Fruit fly (Drosophila melanogaster) whole organism, prepupa: ENCODE data around the gene CG14089.

Experiments used
- Blimp-1 ChIP-seq: fragments of 200-800 bp; sonication (Bioruptor generic); optimal IDR thresholded peaks from 3 replicates; lab custom pipeline; 2017; ENCODE audit warnings: missing biosample characterization, missing genetic modification characterization, mild to moderate bottlenecking, moderate library complexity, missing genetic modification reagents
- CG10631 ChIP-seq: fragments of 200-800 bp; sonication (Bioruptor generic); optimal IDR thresholded peaks from 2 replicates; lab custom pipeline; 2016; ENCODE audit warnings: missing biosample characterization, missing genetic modification characterization
- CG10669 ChIP-seq: fragments of 200-800 bp; sonication (Bioruptor generic); optimal IDR thresholded peaks from 3 replicates; lab custom pipeline; 2018; ENCODE audit warnings: missing biosample characterization, mild to moderate bottlenecking, missing genetic modification characterization, moderate library complexity
- CG11294 ChIP-seq: fragments of 200-800 bp; sonication (Bioruptor generic); IDR thresholded peaks from 2 replicates; pipeline ENCODE4 v1.3.6; 2022; ENCODE audit warnings: missing biosample characterization, missing genetic modification characterization
- CG11762 ChIP-seq: fragments of 200-800 bp; sonication (Bioruptor generic); optimal IDR thresholded peaks from 3 replicates; lab custom pipeline; 2016; ENCODE audit warnings: missing biosample characterization, missing genetic modification characterization; ENCODE audit not compliant: insufficient read depth
- CG11902 ChIP-seq: fragments of 200-800 bp; sonication (Bioruptor generic); optimal IDR thresholded peaks from 3 replicates; lab custom pipeline; 2016; ENCODE audit warnings: missing biosample characterization, missing genetic modification characterization
- CG15336 ChIP-seq: fragments of 200-800 bp; sonication (Bioruptor generic); IDR thresholded peaks from 2 replicates; pipeline ENCODE4 v1.3.6; 2022; ENCODE audit warnings: missing biosample characterization, missing genetic modification characterization
- CG1621 ChIP-seq: fragments of 200-800 bp; sonication (Bioruptor generic); optimal IDR thresholded peaks from 3 replicates; lab custom pipeline; 2018; ENCODE audit warnings: missing biosample characterization, mild to moderate bottlenecking, missing genetic modification characterization
- CG16779 ChIP-seq: fragments of 200-800 bp; sonication (Bioruptor generic); optimal IDR thresholded peaks from 3 replicates; lab custom pipeline; 2017; ENCODE audit warnings: missing biosample characterization, mild to moderate bottlenecking, missing genetic modification characterization
- CG3032 ChIP-seq: fragments of 200-800 bp; optimal IDR thresholded peaks from 2 replicates; lab custom pipeline; 2019; ENCODE audit warnings: missing biosample characterization, mild to moderate bottlenecking, missing genetic modification characterization, moderate library complexity
- CG31627 ChIP-seq: fragments of 200-800 bp; sonication (Bioruptor generic); optimal IDR thresholded peaks from 3 replicates; lab custom pipeline; 2016; ENCODE audit warnings: missing biosample characterization, missing genetic modification characterization
- CG32006 ChIP-seq: fragments of 200-800 bp; sonication (Bioruptor generic); optimal IDR thresholded peaks from 3 replicates; lab custom pipeline; 2017; ENCODE audit warnings: missing biosample characterization, mild to moderate bottlenecking, missing genetic modification characterization
- CG34406 ChIP-seq: fragments of 200-800 bp; sonication (Bioruptor generic); optimal IDR thresholded peaks from 3 replicates; lab custom pipeline; 2016; ENCODE audit warnings: missing biosample characterization, missing genetic modification characterization
- CG3919 ChIP-seq: fragments of 200-800 bp; sonication (Bioruptor generic); optimal IDR thresholded peaks from 3 replicates; lab custom pipeline; 2016; ENCODE audit warnings: missing biosample characterization, missing genetic modification characterization
- CG4318 ChIP-seq: fragments of 200-800 bp; sonication (Bioruptor generic); optimal IDR thresholded peaks from 3 replicates; lab custom pipeline; 2017; ENCODE audit warnings: missing biosample characterization, mild to moderate bottlenecking, missing genetic modification characterization
- CG6163 ChIP-seq: fragments of 200-800 bp; sonication (Bioruptor generic); IDR thresholded peaks from 3 replicates; pipeline ENCODE4 v1.3.6; 2022; ENCODE audit warnings: missing biosample characterization, missing genetic modification characterization
- CG6276 ChIP-seq: fragments of 200-800 bp; sonication (Bioruptor generic); optimal IDR thresholded peaks from 2 replicates; lab custom pipeline; 2017; ENCODE audit warnings: missing biosample characterization, mild to moderate bottlenecking, missing genetic modification characterization
- CG6792 ChIP-seq: fragments of 200-800 bp; sonication (Bioruptor generic); optimal IDR thresholded peaks from 3 replicates; lab custom pipeline; 2016; ENCODE audit warnings: missing biosample characterization, missing genetic modification characterization
- CG6808 ChIP-seq: fragments of 200-800 bp; sonication (Bioruptor generic); optimal IDR thresholded peaks from 3 replicates; lab custom pipeline; 2017; ENCODE audit warnings: missing biosample characterization, missing genetic modification characterization, mild to moderate bottlenecking, moderate library complexity, missing genetic modification reagents
- CG6854 ChIP-seq: fragments of 200-800 bp; sonication (Bioruptor generic); optimal IDR thresholded peaks from 2 replicates; lab custom pipeline; 2017; ENCODE audit warnings: missing biosample characterization, mild to moderate bottlenecking, missing genetic modification characterization
- CG7368 ChIP-seq: fragments of 200-800 bp; sonication (Bioruptor generic); optimal IDR thresholded peaks from 3 replicates; lab custom pipeline; 2016; ENCODE audit warnings: missing biosample characterization, missing genetic modification characterization
- CG8119 ChIP-seq: fragments of 200-800 bp; sonication (Bioruptor generic); IDR thresholded peaks from 3 replicates; pipeline ENCODE4 v1.3.6; 2022; ENCODE audit warnings: missing biosample characterization, missing genetic modification characterization
- CG8319 ChIP-seq: fragments of 200-800 bp; sonication (Bioruptor generic); optimal IDR thresholded peaks from 3 replicates; lab custom pipeline; 2016; ENCODE audit warnings: missing biosample characterization, missing genetic modification characterization
- CG9139 ChIP-seq: fragments of 200-800 bp; sonication (Bioruptor generic); optimal IDR thresholded peaks from 3 replicates; lab custom pipeline; 2017; ENCODE audit warnings: missing biosample characterization, mild to moderate bottlenecking, missing genetic modification characterization
- Eip78C ChIP-seq: fragments of 200-800 bp; sonication (Bioruptor generic); peaks from one replicate; lab custom pipeline; 2016; ENCODE audit warnings: missing biosample characterization, missing genetic modification characterization
- Ets21C ChIP-seq: fragments of 200-800 bp; sonication (Bioruptor generic); optimal IDR thresholded peaks from 3 replicates; lab custom pipeline; 2016; ENCODE audit warnings: missing biosample characterization, missing genetic modification characterization
- Ets96B ChIP-seq: fragments of 200-800 bp; optimal IDR thresholded peaks from 2 replicates; lab custom pipeline; 2019; ENCODE audit warnings: missing biosample characterization, mild to moderate bottlenecking, missing genetic modification characterization, moderate library complexity
- Hr4 ChIP-seq: fragments of 200-800 bp; sonication (Bioruptor generic); optimal IDR thresholded peaks from 3 replicates; lab custom pipeline; 2016; ENCODE audit warnings: missing biosample characterization, missing genetic modification characterization
- Lpt ChIP-seq: fragments of 200-800 bp; sonication (Bioruptor generic); optimal IDR thresholded peaks from 3 replicates; lab custom pipeline; 2016; ENCODE audit warnings: missing biosample characterization, missing genetic modification characterization
- Met ChIP-seq: fragments of 200-800 bp; sonication (Bioruptor generic); optimal IDR thresholded peaks from 3 replicates; lab custom pipeline; 2016; ENCODE audit warnings: missing biosample characterization, missing genetic modification characterization
- Sox102F ChIP-seq: fragments of 200-800 bp; sonication (Bioruptor generic); optimal IDR thresholded peaks from 2 replicates; lab custom pipeline; 2016; ENCODE audit warnings: missing biosample characterization, mild to moderate bottlenecking, missing genetic modification characterization
- Sox14 ChIP-seq: fragments of 200-800 bp; sonication (Bioruptor generic); optimal IDR thresholded peaks from 3 replicates; lab custom pipeline; 2016; ENCODE audit warnings: missing biosample characterization, missing genetic modification characterization
- achi ChIP-seq: fragments of 200-800 bp; sonication (Bioruptor generic); optimal IDR thresholded peaks from 3 replicates; lab custom pipeline; 2016; ENCODE audit warnings: missing biosample characterization, missing genetic modification characterization
- acj6 ChIP-seq: fragments of 200-800 bp; sonication (Bioruptor generic); optimal IDR thresholded peaks from 3 replicates; lab custom pipeline; 2016; ENCODE audit warnings: missing biosample characterization, missing genetic modification characterization
- dac ChIP-seq: fragments of 200-800 bp; sonication (Bioruptor generic); optimal IDR thresholded peaks from 2 replicates; lab custom pipeline; 2017; ENCODE audit warnings: missing biosample characterization, mild to moderate bottlenecking, missing genetic modification characterization
- dsx ChIP-seq: fragments of 200-800 bp; optimal IDR thresholded peaks from 3 replicates; lab custom pipeline; 2019; ENCODE audit warnings: missing biosample characterization, mild to moderate bottlenecking, missing genetic modification characterization, moderate library complexity; ENCODE audit not compliant: poor library complexity, severe bottlenecking
- eg ChIP-seq: fragments of 200-800 bp; sonication (Bioruptor generic); IDR thresholded peaks from 3 replicates; pipeline ENCODE4 v1.3.6; 2022; ENCODE audit warnings: missing biosample characterization, missing genetic modification characterization
- esn ChIP-seq: fragments of 200-800 bp; sonication (Bioruptor generic); optimal IDR thresholded peaks from 2 replicates; lab custom pipeline; 2016; ENCODE audit warnings: missing biosample characterization, mild to moderate bottlenecking, missing genetic modification characterization, moderate library complexity
- fd59A ChIP-seq: fragments of 200-800 bp; sonication (Bioruptor generic); optimal IDR thresholded peaks from 2 replicates; lab custom pipeline; 2017; ENCODE audit warnings: missing biosample characterization, mild to moderate bottlenecking, missing genetic modification characterization, missing genetic modification reagents
- fd85E ChIP-seq: fragments of 200-800 bp; sonication (Bioruptor generic); optimal IDR thresholded peaks from 3 replicates; lab custom pipeline; 2016; ENCODE audit warnings: missing biosample characterization, missing genetic modification characterization
- net ChIP-seq: fragments of 200-800 bp; sonication (Bioruptor generic); optimal IDR thresholded peaks from 3 replicates; lab custom pipeline; 2016; ENCODE audit warnings: missing biosample characterization, missing genetic modification characterization
- spab ChIP-seq: fragments of 200-800 bp; sonication (Bioruptor generic); optimal IDR thresholded peaks from 2 replicates; lab custom pipeline; 2017; ENCODE audit warnings: missing biosample characterization, mild to moderate bottlenecking, missing genetic modification characterization, missing genetic modification reagents
- ss ChIP-seq, 2 experiments: fragments of 200-800 bp; sonication (Bioruptor generic); optimal IDR thresholded peaks; 2 replicates in 1 of 2; 3 replicates in 1 of 2; lab custom pipeline; 2017 to 2018; ENCODE audit warnings: mild to moderate bottlenecking in 2 of 2, missing biosample characterization in 2 of 2, missing genetic modification characterization in 2 of 2, moderate library complexity in 1 of 2
- topi ChIP-seq: fragments of 200-800 bp; sonication (Bioruptor generic); optimal IDR thresholded peaks from 3 replicates; lab custom pipeline; 2016; ENCODE audit warnings: missing biosample characterization, missing genetic modification characterization
- vri ChIP-seq: fragments of 200-800 bp; sonication (Bioruptor generic); optimal IDR thresholded peaks from 3 replicates; lab custom pipeline; 2016; ENCODE audit warnings: missing biosample characterization, mild to moderate bottlenecking, missing genetic modification characterization

The CG14089 gene

dm6 chr3L:19268720-19269401 is 11.7 kb downstream of the CG14089 start, which contains the start of the genes Aldh7A1 and CG14085 (continued):
- TF ChIP-seq CG10631 (no peak), CG6792 (GFP tag; lab: Kevin White, UChicago) (no peak), CG16779 (tag; lab: Kevin White, UChicago) (no peak), acj6 (GFP tag; lab: Kevin White, UChicago) (no peak)
- TF ChIP-seq, all 60 proteins: peak for 8

dm6 chr3L:19265761-19266160 is 14.8 kb downstream of the CG14089 start, which contains the start of gene CG45081:
Gene CG45081 (plus strand): TSS chr3L:19266061.
- TF ChIP-seq esn (GFP tag; lab: Kevin White, UChicago) (peak; percentile 4), Eip78C (GFP tag; lab: Kevin White, UChicago) (peak; percentile 63), CG10669 (no peak)
- TF ChIP-seq, all 60 proteins: peak for 2

dm6 chr3L:19264141-19264487 is 16.5 kb downstream of the CG14089 start, which contains the start of gene Max:
Gene Max (minus strand): TSS chr3L:19264184.
- TF ChIP-seq CG15336 (GFP tag; lab: Robert Waterston, UW), result peak; percentile 52
- TF ChIP-seq Blimp-1 (GFP tag; lab: Kevin White, UChicago), result peak; percentile 13
- peak; percentile 71 for TF ChIP-seq acj6 (GFP tag; lab: Kevin White, UChicago)
- no peak for TF ChIP-seq spab (GFP tag; lab: Kevin White, UChicago)
- TF ChIP-seq fd85E (GFP tag; lab: Kevin White, UChicago), result no peak
- TF ChIP-seq esn (GFP tag; lab: Kevin White, UChicago), result peak; percentile 62
- peak; percentile 71 for TF ChIP-seq CG3032 (tag; lab: Kevin White, UChicago)
- TF ChIP-seq CG4318 (GFP tag; lab: Kevin White, UChicago), result peak; percentile 4
- TF ChIP-seq dsx (GFP tag; lab: Kevin White, UChicago), result peak; percentile 60
- peak; percentile 73 for TF ChIP-seq CG6163 (GFP tag; lab: Robert Waterston, UW)
- TF ChIP-seq dac (GFP tag; lab: Kevin White, UChicago), result peak; percentile 1
- TF ChIP-seq Ets21C (GFP tag; lab: Kevin White, UChicago), result no peak
- peak; percentile 62 for TF ChIP-seq CG32006 (GFP tag; lab: Kevin White, UChicago)
- TF ChIP-seq CG10669, result peak; percentile 53
- TF ChIP-seq eg (GFP tag; lab: Robert Waterston, UW), result peak; percentile 82
- TF ChIP-seq CG34406 (GFP tag; lab: Kevin White, UChicago), result peak; percentile 66
- TF ChIP-seq vri, result no peak
- TF ChIP-seq CG16779 (tag; lab: Kevin White, UChicago), result peak; percentile 13
- TF ChIP-seq fd59A (GFP tag; lab: Kevin White, UChicago), result no peak
- peak; percentile 67 for TF ChIP-seq achi (GFP tag; lab: Kevin White, UChicago)
- TF ChIP-seq CG11294, result no peak
- TF ChIP-seq CG8119 (GFP tag; lab: Robert Waterston, UW), result peak; percentile 31; the same call in 1 of the 3 replicates
- peak; percentile 58 for TF ChIP-seq Hr4
- TF ChIP-seq ss (GFP tag; optimal IDR thresholded peaks at IDR 0.05; lab: Kevin White, UChicago), result peak in 1 of 2 experiments; percentile 59
- TF ChIP-seq Ets96B (tag; lab: Kevin White, UChicago), result peak; percentile 51
- TF ChIP-seq CG11902, result peak; percentile 31
- no peak for TF ChIP-seq CG6276 (GFP tag; lab: Kevin White, UChicago)
- TF ChIP-seq CG9139 (GFP tag; lab: Kevin White, UChicago), result no peak
- peak; percentile 46 for TF ChIP-seq CG31627 (GFP tag; lab: Kevin White, UChicago)
- TF ChIP-seq Sox102F (GFP tag; lab: Kevin White, UChicago), result peak; percentile 44
- peak; percentile 39 for TF ChIP-seq Sox14 (GFP tag; lab: Kevin White, UChicago)
- TF ChIP-seq CG6808 (GFP tag; lab: Kevin White, UChicago), result peak; percentile 30
- peak; percentile 14 for TF ChIP-seq topi (GFP tag; lab: Kevin White, UChicago)
- TF ChIP-seq CG8319, result peak; percentile 100
- peak; percentile 6 for TF ChIP-seq CG11762 (GFP tag; lab: Kevin White, UChicago)
- peak; percentile 88 for TF ChIP-seq Eip78C (GFP tag; lab: Kevin White, UChicago)
- peak; percentile 69 for TF ChIP-seq CG3919 (GFP tag; lab: Kevin White, UChicago)
- peak; percentile 43 for TF ChIP-seq net
- TF ChIP-seq Lpt (GFP tag; lab: Kevin White, UChicago), result peak; percentile 42
- peak; percentile 32 for TF ChIP-seq CG1621 (tag; lab: Kevin White, UChicago)
- TF ChIP-seq CG7368 (GFP tag; lab: Kevin White, UChicago), result peak; percentile 48
- TF ChIP-seq CG6854 (GFP tag; lab: Kevin White, UChicago), result peak; percentile 3
- TF ChIP-seq Met (GFP tag; lab: Kevin White, UChicago), result peak; percentile 51
- TF ChIP-seq CG10631, result peak; percentile 65
